Worm (Caenorhabditis elegans): Measurements from ENCODE around the gene C38C3.4.

C38C3.4 gene

ce11 chrV:1499140-1499539 is 17.3 kb downstream of the C38C3.4 start, which contains the start of gene sru-27:
TSS of gene sru-27 (plus strand) at chrV:1499440.
- no peak for TF ChIP-seq mxl-1 (tag; optimal IDR thresholded peaks at IDR 0.05)
- no peak for TF ChIP-seq ceh-91 (GFP tag; IDR thresholded peaks at IDR 0.05)
- TF ChIP-seq madf-6 (GFP tag; IDR thresholded peaks at IDR 0.05) = no peak
- no peak for TF ChIP-seq atf-7 (tag; optimal IDR thresholded peaks at IDR 0.05)
- TF ChIP-seq ztf-18 (tag; optimal IDR thresholded peaks at IDR 0.05) = no peak
- TF ChIP-seq B0336.3 (GFP tag; IDR thresholded peaks at IDR 0.05) = no peak
- no peak for TF ChIP-seq ceh-79 (tag; optimal IDR thresholded peaks at IDR 0.05)

- TF ChIP-seq him-1 (tag; optimal IDR thresholded peaks at IDR 0.05) (no peak), attf-5 (GFP tag; optimal IDR thresholded peaks at IDR 0.05) (no peak), athp-1 (tag; optimal IDR thresholded peaks at IDR 0.05) (no peak), T07F8.4 (tag; optimal IDR thresholded peaks at IDR 0.05) (no peak), nhr-179 (tag; optimal IDR thresholded peaks at IDR 0.05) (no peak), snpc-4 (GFP tag; optimal IDR thresholded peaks at IDR 0.05) (no peak), snpc-4 (tag; optimal IDR thresholded peaks at IDR 0.05) (no peak), ceh-91 (GFP tag; IDR thresholded peaks at IDR 0.05) (no peak), dpl-1 (GFP tag; optimal IDR thresholded peaks at IDR 0.05) (no peak), mxl-1 (tag; optimal IDR thresholded peaks at IDR 0.05) (no peak), bed-2 (GFP tag; IDR thresholded peaks at IDR 0.05) (no peak), zfh-2 (GFP tag; conservative IDR thresholded peaks at IDR 0.05) (no peak), F52B5.7 (tag; optimal IDR thresholded peaks at IDR 0.05) (no peak)
These were observed 24.2 kb downstream of the C38C3.4 start, which contains the start of gene sru-28 for ce11 chrV:1505995-1506394. TSS of gene sru-28 (plus strand) at chrV:1506295.

ce11 chrV:1511537-1511936 is 29.7 kb downstream of the C38C3.4 start, which contains the start of gene nhr-260:
TSS of gene nhr-260 (minus strand) at chrV:1511637.
- TF ChIP-seq lsy-27 (tag; optimal IDR thresholded peaks at IDR 0.05; ENCODE audit: borderline replicate concordance, insufficient read depth) = no peak
- TF ChIP-seq dox-1 (GFP tag; IDR thresholded peaks at IDR 0.05) = no peak
- TF ChIP-seq ceh-100 (GFP tag; IDR thresholded peaks at IDR 0.05) = no peak
- no peak for TF ChIP-seq lsl-1 (GFP tag; optimal IDR thresholded peaks at IDR 0.05)
- TF ChIP-seq hlh-12 (tag; optimal IDR thresholded peaks at IDR 0.05) = no peak
- no peak for TF ChIP-seq somi-1 (GFP tag; optimal IDR thresholded peaks at IDR 0.05)
- no peak for TF ChIP-seq tbx-9 (tag; optimal IDR thresholded peaks at IDR 0.05; ENCODE audit: borderline replicate concordance)
- TF ChIP-seq F57C9.4 (tag; optimal IDR thresholded peaks at IDR 0.05) = no peak
- TF ChIP-seq nfyb-1 (GFP tag; IDR thresholded peaks at IDR 0.05) = no peak
- no peak for TF ChIP-seq snpc-4 (GFP tag; optimal IDR thresholded peaks at IDR 0.05)
- TF ChIP-seq snpc-4 (tag; optimal IDR thresholded peaks at IDR 0.05) = no peak
- TF ChIP-seq let-526 (GFP tag; IDR thresholded peaks at IDR 0.05) = no peak
- no peak for TF ChIP-seq rcor-1 (GFP tag; IDR thresholded peaks at IDR 0.05)
- TF ChIP-seq madf-10 (tag; optimal IDR thresholded peaks at IDR 0.05) = no peak
- TF ChIP-seq Y53G8AR.9 (GFP tag; conservative IDR thresholded peaks at IDR 0.05) = no peak
- TF ChIP-seq lin-35 (GFP tag; optimal IDR thresholded peaks at IDR 0.05) = no peak
- TF ChIP-seq dpff-1 (tag; optimal IDR thresholded peaks at IDR 0.05) = no peak
- no peak for TF ChIP-seq madf-3 (GFP tag; IDR thresholded peaks at IDR 0.05)

- no peak for TF ChIP-seq ekl-4 (GFP tag; IDR thresholded peaks at IDR 0.05)
These were observed 40.0 kb downstream of the C38C3.4 start, which contains the start of gene str-240 for ce11 chrV:1521845-1522244. TSS of gene str-240 (minus strand) at chrV:1521945.

Measured in whole organism, young adult.